Fruit fly (Drosophila melanogaster): ENCODE results near the gene CG4935.

- no peak for TF ChIP-seq odd (GFP tag; optimal IDR thresholded peaks at IDR 0.05)
- TF ChIP-seq Abd-B (GFP tag; optimal IDR thresholded peaks at IDR 0.05), result no peak
- TF ChIP-seq CTCF (GFP tag; optimal IDR thresholded peaks at IDR 0.05), result no peak
- TF ChIP-seq danr (GFP tag; IDR thresholded peaks at IDR 0.05), result no peak
- no peak for TF ChIP-seq CG8281 (tag; optimal IDR thresholded peaks at IDR 0.05)
- no peak for TF ChIP-seq Gug (GFP tag; IDR thresholded peaks at IDR 0.05)
- TF ChIP-seq Sin3A (optimal IDR thresholded peaks at IDR 0.05), result no peak
Observed at dm6 chr2L:16270667-16271485, 8.9 kb downstream of the CG4935 start.
